Fruit fly (Drosophila melanogaster): ENCODE measurements around the gene CG4360.

Gene CG4360

dm6 chr3R:20317402-20318165 is 10.2 kb downstream of the CG4360 start (continued):
- no peak for TF ChIP-seq CG8924 (tag; optimal IDR thresholded peaks at IDR 0.05)
- no peak for TF ChIP-seq dpn (GFP tag; optimal IDR thresholded peaks at IDR 0.05)
- TF ChIP-seq CG2678 (tag; optimal IDR thresholded peaks at IDR 0.05), result peak; percentile 16
- peak; percentile 75 for TF ChIP-seq Drgx (GFP tag; IDR thresholded peaks at IDR 0.05)
- peak; percentile 18 for TF ChIP-seq odd (GFP tag; optimal IDR thresholded peaks at IDR 0.05)
- 0 out of 4 replicates have a peak, but pooled peaks have one; percentile 13 for TF ChIP-seq Dll (GFP tag; IDR thresholded peaks at IDR 0.05; ENCODE audit: partially characterized antibody)
- peak; percentile 26; the same call in 1 of the 2 replicates for TF ChIP-seq CG9932 (GFP tag; IDR thresholded peaks at IDR 0.05)

dm6 chr3R:20316599-20316998 is 11.2 kb downstream of the CG4360 start:
- peak; percentile 53 for TF ChIP-seq grn (GFP tag; optimal IDR thresholded peaks at IDR 0.05)
- peak; percentile 46 for TF ChIP-seq CG34376 (GFP tag; optimal IDR thresholded peaks at IDR 0.05)
- no peak for TF ChIP-seq Hmr (GFP tag; optimal IDR thresholded peaks at IDR 0.05)
- TF ChIP-seq mirr (GFP tag; optimal IDR thresholded peaks at IDR 0.05), result peak; percentile 66
- TF ChIP-seq Doc3 (GFP tag; IDR thresholded peaks at IDR 0.05; ENCODE audit: partially characterized antibody), result no peak
- peak; percentile 75 for TF ChIP-seq exex (tag; optimal IDR thresholded peaks at IDR 0.05)
- TF ChIP-seq sug (tag; optimal IDR thresholded peaks at IDR 0.05), result peak; percentile 76
- peak; percentile 54 for TF ChIP-seq gem (tag; optimal IDR thresholded peaks at IDR 0.05)
- no peak for TF ChIP-seq scrt (GFP tag; optimal IDR thresholded peaks at IDR 0.05)
- peak in 1 of 2 experiments; percentile 66 for TF ChIP-seq Pdp1 (GFP tag; optimal IDR thresholded peaks at IDR 0.05)

- TF ChIP-seq MESR4 (GFP tag; optimal IDR thresholded peaks at IDR 0.05) (no peak), CG4730 (GFP tag; IDR thresholded peaks at IDR 0.05) (peak; percentile 48), corto (GFP tag; optimal IDR thresholded peaks at IDR 0.05) (no peak), lbe (GFP tag; optimal IDR thresholded peaks at IDR 0.05) (peak; percentile 65), CG4328 (GFP tag; optimal IDR thresholded peaks at IDR 0.05) (no peak), Ets65A (GFP tag) (no peak), CG3065 (GFP tag; optimal IDR thresholded peaks at IDR 0.05) (no peak), CG7357 (GFP tag; IDR thresholded peaks at IDR 0.05) (peak; percentile 48; the same call in 1 of the 3 replicates), pan (optimal IDR thresholded peaks at IDR 0.05) (no peak), pan (GFP tag; optimal IDR thresholded peaks at IDR 0.05 in 1 of 2, IDR thresholded peaks at IDR 0.05 in 1 of 2) (peak in 1 of 2 experiments; percentile 51), CG10654 (GFP tag; optimal IDR thresholded peaks at IDR 0.05) (peak; percentile 11), Fer1 (GFP tag; optimal IDR thresholded peaks at IDR 0.05) (peak; percentile 52), pfk (GFP tag; optimal IDR thresholded peaks at IDR 0.05) (no peak), scrt (GFP tag; optimal IDR thresholded peaks at IDR 0.05) (peak; percentile 34), CG32772 (GFP tag; IDR thresholded peaks at IDR 0.05) (peak; percentile 29; the same call in 1 of the 2 replicates), Hsf (GFP tag; optimal IDR thresholded peaks at IDR 0.05) (peak; percentile 27), CG18764 (GFP tag; optimal IDR thresholded peaks at IDR 0.05) (no peak), fd3F (GFP tag; optimal IDR thresholded peaks at IDR 0.05) (no peak), al (GFP tag; IDR thresholded peaks at IDR 0.05) (peak; percentile 27; the same call in 1 of the 2 replicates), Hey (tag; optimal IDR thresholded peaks at IDR 0.05) (no peak), hbn (GFP tag; IDR thresholded peaks at IDR 0.05; ENCODE audit: partially characterized antibody) (no peak), CG7372 (GFP tag; IDR thresholded peaks at IDR 0.05) (no peak), CG3281 (GFP tag; optimal IDR thresholded peaks at IDR 0.05) (peak; percentile 73), ssp (GFP tag; IDR thresholded peaks at IDR 0.05) (no peak), lmd (GFP tag; IDR thresholded peaks at IDR 0.05) (peak; percentile 53), nau (GFP tag; optimal IDR thresholded peaks at IDR 0.05) (peak; percentile 69), tap (tag; optimal IDR thresholded peaks at IDR 0.05) (peak; percentile 44), CG34224 (GFP tag; IDR thresholded peaks at IDR 0.05; ENCODE audit: partially characterized antibody) (no peak), vvl (GFP tag; IDR thresholded peaks at IDR 0.05) (peak; percentile 62; the same call in 1 of the 2 replicates), bcd (GFP tag; optimal IDR thresholded peaks at IDR 0.05) (peak; percentile 61)
These were observed 15.0 kb downstream of the CG4360 start for dm6 chr3R:20312838-20313237.

Data from whole organism, embryonic.